Worm (Caenorhabditis elegans) whole organism, L2 larva: Measurements from ENCODE around the gene srh-288.

Source experiments
- C34F6.9 ChIP-seq: fragments of 150-350 bp; optimal IDR thresholded peaks from 2 replicates; lab custom pipeline; 2014; ENCODE audit warnings: missing biosample characterization, missing genetic modification characterization
- lin-11 ChIP-seq: fragments of 150-350 bp; sonication (generic microtip); optimal IDR thresholded peaks from 2 replicates; lab custom pipeline; 2014; ENCODE audit warnings: missing biosample characterization, missing genetic modification characterization, inconsistent platforms, mixed read lengths
- nhr-10 ChIP-seq: sonication (generic microtip); optimal IDR thresholded peaks from 2 replicates; lab custom pipeline; 2017; ENCODE audit warnings: missing biosample characterization, missing genetic modification characterization
- peb-1 ChIP-seq: fragments of 150-350 bp; optimal IDR thresholded peaks from 2 replicates; lab custom pipeline; 2014; ENCODE audit warnings: missing biosample characterization, missing genetic modification characterization
- sma-9 ChIP-seq, 2 experiments: fragments of 150-350 bp in 1 of 2; sonication (generic microtip) in 1 of 2; optimal IDR thresholded peaks; 2 replicates each; lab custom pipeline; 2014 to 2016; ENCODE audit warnings: missing genetic modification characterization in 2 of 2, mild to moderate bottlenecking in 1 of 2, missing biosample characterization in 1 of 2, missing compliant biosample characterization in 1 of 2, missing genetic modification reagents in 1 of 2, moderate library complexity in 1 of 2
- snpc-4 ChIP-seq: fragments of 150-350 bp; optimal IDR thresholded peaks from 2 replicates; lab custom pipeline; 2014; ENCODE audit warnings: missing biosample characterization, missing genetic modification characterization
- unc-39 ChIP-seq: fragments of 150-350 bp; optimal IDR thresholded peaks from 2 replicates; lab custom pipeline; 2014; ENCODE audit warnings: missing biosample characterization, missing genetic modification characterization
- zag-1 ChIP-seq: fragments of 150-350 bp; optimal IDR thresholded peaks from 2 replicates; lab custom pipeline; 2014; ENCODE audit warnings: missing biosample characterization, missing genetic modification characterization
- ztf-4 ChIP-seq: fragments of 150-350 bp; optimal IDR thresholded peaks from 2 replicates; lab custom pipeline; 2014; ENCODE audit warnings: missing biosample characterization, missing genetic modification characterization

- no peak for TF ChIP-seq C34F6.9 (tag; lab: Kevin White, UChicago)
- no peak for TF ChIP-seq snpc-4
- no peak for TF ChIP-seq unc-39 (tag; lab: Kevin White, UChicago)
- TF ChIP-seq lin-11 (tag; lab: Kevin White, UChicago) = no peak
- no peak for TF ChIP-seq nhr-10 (tag; lab: Kevin White, UChicago)
- no peak for TF ChIP-seq ztf-4
- no peak for TF ChIP-seq peb-1 (tag; lab: Kevin White, UChicago)
- TF ChIP-seq zag-1 (tag; lab: Kevin White, UChicago) = no peak
- no peak for TF ChIP-seq sma-9 (GFP tag; optimal IDR thresholded peaks at IDR 0.05; lab: Kevin White, UChicago)
- TF ChIP-seq sma-9 (tag; optimal IDR thresholded peaks at IDR 0.05; lab: Kevin White, UChicago) = no peak
Observed at ce11 chrV:17819704-17820103, 24.1 kb upstream of the srh-288 start.
